Worm (Caenorhabditis elegans) whole organism, young adult: ENCODE results near the gene F23H12.7.

Experiments used
- B0019.2 ChIP-seq: fragments of 200-800 bp; sonication (Bioruptor generic); conservative IDR thresholded peaks from 2 replicates; pipeline ENCODE4 v1.3.6; 2022; ENCODE audit warnings: missing genetic modification reagents, missing genetic modification characterization, missing compliant biosample characterization
- F23B12.7 ChIP-seq: sonication (generic microtip); optimal IDR thresholded peaks from 2 replicates; lab custom pipeline; 2017; ENCODE audit warnings: missing genetic modification characterization, mild to moderate bottlenecking, missing compliant biosample characterization, antibody characterized with exemption, moderate library complexity; ENCODE audit not compliant: insufficient read depth
- F57C9.4 ChIP-seq: sonication (generic microtip); optimal IDR thresholded peaks from 2 replicates; lab custom pipeline; 2017; ENCODE audit warnings: mild to moderate bottlenecking, missing genetic modification characterization, missing compliant biosample characterization
- Y56A3A.18 ChIP-seq: fragments of 200-800 bp; sonication (Bioruptor generic); IDR thresholded peaks from 2 replicates; pipeline ENCODE4 v1.3.6; 2022; ENCODE audit warnings: missing genetic modification reagents, missing genetic modification characterization, missing compliant biosample characterization
- aptf-3 ChIP-seq: fragments of 200-800 bp; sonication (Bioruptor generic); IDR thresholded peaks from 2 replicates; pipeline ENCODE4 v1.3.6; 2022; ENCODE audit warnings: missing genetic modification characterization, missing compliant biosample characterization
- attf-3 ChIP-seq: fragments of 200-800 bp; sonication (Bioruptor generic); conservative IDR thresholded peaks from 2 replicates; pipeline ENCODE4 v1.3.6; 2022; ENCODE audit warnings: missing genetic modification reagents, missing genetic modification characterization, missing compliant biosample characterization
- attf-6 ChIP-seq: fragments of 200-800 bp; sonication (Bioruptor generic); IDR thresholded peaks from 2 replicates; pipeline ENCODE4 v1.3.6; 2022; ENCODE audit warnings: missing genetic modification reagents, missing genetic modification characterization, missing compliant biosample characterization
- ceh-40 ChIP-seq: fragments of 200-800 bp; sonication (Bioruptor generic); IDR thresholded peaks from 2 replicates; pipeline ENCODE4 v1.3.6; 2022; ENCODE audit warnings: missing genetic modification characterization, missing compliant biosample characterization
- dpff-1 ChIP-seq: sonication (generic microtip); optimal IDR thresholded peaks from 2 replicates; lab custom pipeline; 2017; ENCODE audit warnings: mild to moderate bottlenecking, missing genetic modification characterization, missing compliant biosample characterization
- egrh-3 ChIP-seq: fragments of 200-800 bp; sonication (Bioruptor generic); IDR thresholded peaks from 2 replicates; pipeline ENCODE4 v1.3.6; 2022; ENCODE audit warnings: missing genetic modification reagents, missing genetic modification characterization, missing compliant biosample characterization
- fkh-3 ChIP-seq: sonication (generic microtip); optimal IDR thresholded peaks from 2 replicates; lab custom pipeline; 2016; ENCODE audit warnings: mild to moderate bottlenecking, missing genetic modification characterization, missing compliant biosample characterization
- hlh-26 ChIP-seq: fragments of 200-800 bp; sonication (Bioruptor generic); conservative IDR thresholded peaks from 2 replicates; pipeline ENCODE4 v1.3.6; 2022; ENCODE audit warnings: missing genetic modification reagents, missing genetic modification characterization, missing compliant biosample characterization
- hmg-20 ChIP-seq: fragments of 200-800 bp; sonication (Bioruptor generic); IDR thresholded peaks from 2 replicates; pipeline ENCODE4 v1.3.6; 2022; ENCODE audit warnings: missing genetic modification reagents, missing genetic modification characterization, missing compliant biosample characterization
- lin-26 ChIP-seq: fragments of 200-800 bp; sonication (Bioruptor generic); IDR thresholded peaks from 2 replicates; pipeline ENCODE4 v1.3.6; 2022; ENCODE audit warnings: missing genetic modification reagents, missing genetic modification characterization, missing compliant biosample characterization
- madf-3 ChIP-seq: fragments of 200-800 bp; sonication (Bioruptor generic); IDR thresholded peaks from 2 replicates; pipeline ENCODE4 v1.3.6; 2022; ENCODE audit warnings: missing genetic modification reagents, missing genetic modification characterization, missing compliant biosample characterization
- mcd-1 ChIP-seq: fragments of 200-800 bp; sonication (Bioruptor generic); IDR thresholded peaks from 2 replicates; pipeline ENCODE4 v1.3.6; 2022; ENCODE audit warnings: missing genetic modification reagents, missing genetic modification characterization, missing compliant biosample characterization
- mel-28 ChIP-seq: sonication (generic microtip); optimal IDR thresholded peaks from 2 replicates; lab custom pipeline; 2016; ENCODE audit warnings: borderline replicate concordance, mild to moderate bottlenecking, missing genetic modification characterization, missing compliant biosample characterization
- nfyb-1 ChIP-seq: fragments of 200-800 bp; sonication (Bioruptor generic); IDR thresholded peaks from 2 replicates; pipeline ENCODE4 v1.3.6; 2022; ENCODE audit warnings: missing genetic modification reagents, missing genetic modification characterization, missing compliant biosample characterization
- nhr-80 ChIP-seq: sonication (generic microtip); optimal IDR thresholded peaks from 2 replicates; lab custom pipeline; 2016; ENCODE audit warnings: missing genetic modification characterization, missing compliant biosample characterization
- nhr-90 ChIP-seq: sonication (generic microtip); optimal IDR thresholded peaks from 2 replicates; lab custom pipeline; 2016; ENCODE audit warnings: missing genotype, mild to moderate bottlenecking, missing genetic modification characterization, missing compliant biosample characterization
- sdz-38 ChIP-seq: sonication (generic microtip); optimal IDR thresholded peaks from 2 replicates; lab custom pipeline; 2016; ENCODE audit warnings: missing genotype, missing genetic modification characterization, missing compliant biosample characterization
- snpc-1.1 ChIP-seq: sonication (generic microtip); optimal IDR thresholded peaks from 2 replicates; lab custom pipeline; 2017; ENCODE audit warnings: missing genetic modification characterization, mild to moderate bottlenecking, missing compliant biosample characterization, antibody characterized with exemption, moderate library complexity, missing genotype, missing genetic modification reagents; ENCODE audit not compliant: insufficient read depth
- xnd-1 ChIP-seq: sonication (generic microtip); optimal IDR thresholded peaks from 2 replicates; lab custom pipeline; 2016; ENCODE audit warnings: missing genotype, missing genetic modification reagents, missing genetic modification characterization, missing compliant biosample characterization
- zfh-2 ChIP-seq: fragments of 200-800 bp; sonication (Bioruptor generic); conservative IDR thresholded peaks from 2 replicates; pipeline ENCODE4 v1.3.6; 2022; ENCODE audit warnings: missing genetic modification reagents, missing genetic modification characterization, missing compliant biosample characterization
- ztf-22 ChIP-seq: fragments of 200-800 bp; sonication (Bioruptor generic); optimal IDR thresholded peaks from 2 replicates; lab custom pipeline; 2018; ENCODE audit warnings: mild to moderate bottlenecking, missing genetic modification characterization, moderate library complexity, missing compliant biosample characterization
- ztf-28 ChIP-seq: fragments of 200-800 bp; sonication (Bioruptor generic); IDR thresholded peaks from 2 replicates; pipeline ENCODE4 v1.3.6; 2022; ENCODE audit warnings: missing genetic modification reagents, missing genetic modification characterization, missing compliant biosample characterization

F23H12.7 gene

DNA sequence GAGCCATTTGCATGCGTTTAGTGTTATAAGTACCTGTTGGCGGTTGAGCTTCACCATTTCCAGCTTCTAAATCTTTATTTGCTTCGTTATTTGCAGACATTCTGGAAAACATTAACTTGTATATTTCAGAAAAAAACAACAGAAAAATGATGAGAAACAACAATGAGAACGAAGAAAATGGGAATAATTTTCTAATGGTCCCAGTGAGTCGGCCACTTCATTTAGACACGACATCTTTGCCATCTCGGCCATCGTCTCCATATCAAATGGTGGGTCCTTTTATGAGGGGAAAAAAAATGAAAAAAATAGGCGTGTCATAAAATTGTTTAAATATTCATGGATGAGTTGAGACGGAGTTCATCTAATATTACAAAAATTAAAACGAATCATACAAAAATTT lies 25.7 kb upstream of the F23H12.7 start, which contains the start of gene snb-2:
snb-2 (minus strand) TSS at position 101 of the 400 bp plus-strand sequence.
- TF ChIP-seq lin-26 (GFP tag; lab: Robert Waterston, UW) = no peak
- TF ChIP-seq snpc-1.1 = no peak
- TF ChIP-seq ztf-22 (GFP tag; lab: Kevin White, UChicago) = no peak
- no peak for TF ChIP-seq F23B12.7 (tag; lab: Kevin White, UChicago)
- no peak for TF ChIP-seq hmg-20

DNA sequence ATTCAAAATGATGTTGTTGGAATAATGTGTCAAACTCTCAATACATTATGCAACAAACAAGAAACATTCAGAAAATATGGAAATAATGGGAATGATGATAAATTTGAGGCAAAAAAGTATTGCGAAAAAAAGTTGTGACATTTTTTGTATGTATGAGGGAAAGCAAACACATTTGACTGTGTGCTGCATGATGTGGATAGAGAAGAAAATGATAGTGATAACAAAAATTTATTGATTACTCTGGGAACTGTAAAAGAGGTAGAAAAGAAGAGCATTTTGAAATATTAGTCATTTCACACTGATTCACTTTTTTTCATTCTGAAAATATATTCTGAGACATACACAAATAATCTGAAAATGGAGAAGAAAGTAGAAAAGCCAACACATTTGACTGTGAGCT lies 23.6 kb upstream of the F23H12.7 start:
- no peak for TF ChIP-seq xnd-1 (tag; lab: Kevin White, UChicago)
- TF ChIP-seq attf-3 (GFP tag; lab: Robert Waterston, UW) = no peak
- TF ChIP-seq nhr-80 (tag; lab: Kevin White, UChicago) = peak; percentile 37

DNA sequence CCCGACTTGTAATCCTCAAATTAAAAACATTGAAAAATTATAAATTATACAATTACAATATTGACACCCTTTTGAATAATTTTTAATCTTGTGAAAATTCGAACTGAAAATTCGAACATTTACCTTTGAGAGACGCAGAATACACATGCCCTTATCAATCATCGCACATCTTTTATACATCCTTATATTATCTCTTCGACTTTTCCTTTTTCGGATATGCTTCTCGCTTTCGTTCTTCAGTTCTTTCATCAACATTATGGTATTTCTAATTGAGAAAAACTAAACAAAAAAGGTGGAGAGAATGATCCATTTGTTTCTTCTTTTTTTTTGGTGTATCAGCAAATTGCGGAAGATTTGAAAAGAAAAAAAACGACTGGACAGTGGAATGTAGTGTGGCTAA lies 22.1 kb upstream of the F23H12.7 start:
- TF ChIP-seq ceh-40 (GFP tag; lab: Robert Waterston, UW) (no peak), Y56A3A.18 (GFP tag; lab: Robert Waterston, UW) (no peak), nfyb-1 (GFP tag; lab: Robert Waterston, UW) (no peak), attf-6 (GFP tag; lab: Robert Waterston, UW) (no peak), ztf-28 (GFP tag; lab: Robert Waterston, UW) (no peak), F23B12.7 (tag; lab: Kevin White, UChicago) (no peak)

DNA sequence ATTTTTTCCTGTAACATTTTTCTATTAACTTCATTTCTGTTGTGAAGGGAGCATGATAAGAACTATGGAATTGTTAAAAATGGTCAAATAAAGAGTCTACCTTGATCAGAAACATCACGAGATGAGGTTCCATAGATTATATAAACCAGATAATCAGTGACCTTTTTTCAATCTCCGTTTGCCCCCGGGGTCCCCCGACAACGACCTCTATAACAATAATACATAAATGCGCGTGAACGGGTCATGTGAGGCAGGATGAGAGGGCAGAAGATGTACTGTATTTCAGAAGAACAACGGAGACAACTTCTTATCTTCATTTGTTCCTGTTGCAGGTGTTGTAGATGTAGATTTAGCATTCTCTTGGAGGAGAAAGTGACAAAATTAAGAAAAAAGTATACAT lies 19.6 kb upstream of the F23H12.7 start:
- TF ChIP-seq madf-3 (GFP tag; lab: Robert Waterston, UW) = no peak
- 0 out of 2 replicates have a peak, but pooled peaks have one; percentile 12 for TF ChIP-seq lin-26 (GFP tag; lab: Robert Waterston, UW)
- no peak for TF ChIP-seq mel-28 (tag; lab: Kevin White, UChicago)

DNA sequence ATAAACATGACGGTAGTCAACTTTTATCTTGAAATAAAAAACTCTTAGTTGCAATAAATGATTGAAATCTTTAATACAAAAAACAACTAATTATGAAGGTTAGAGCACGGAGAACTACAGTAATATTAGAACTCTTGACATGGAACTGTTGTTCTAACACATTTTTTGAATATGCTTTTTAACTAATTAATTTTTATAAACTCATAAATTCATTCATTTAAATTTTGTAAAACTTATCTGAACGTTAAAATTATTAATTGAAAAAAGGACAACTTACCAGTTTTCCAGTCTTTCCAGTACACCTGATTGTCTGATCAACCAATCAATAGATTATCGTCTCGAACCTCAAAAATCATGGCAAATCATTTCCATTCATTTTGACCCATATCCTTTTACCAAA lies 19.0 kb upstream of the F23H12.7 start, which contains the start of gene sqt-3:
sqt-3 (plus strand) TSS at position 301 of the 400 bp plus-strand sequence.
- TF ChIP-seq dpff-1 (tag; lab: Kevin White, UChicago) = no peak
- no peak for TF ChIP-seq hlh-26 (GFP tag; lab: Robert Waterston, UW)
- TF ChIP-seq nhr-90 = no peak
- no peak for TF ChIP-seq B0019.2 (GFP tag; lab: Robert Waterston, UW)
- no peak for TF ChIP-seq nfyb-1 (GFP tag; lab: Robert Waterston, UW)
- no peak for TF ChIP-seq F57C9.4
- no peak for TF ChIP-seq sdz-38 (tag; lab: Kevin White, UChicago)

DNA sequence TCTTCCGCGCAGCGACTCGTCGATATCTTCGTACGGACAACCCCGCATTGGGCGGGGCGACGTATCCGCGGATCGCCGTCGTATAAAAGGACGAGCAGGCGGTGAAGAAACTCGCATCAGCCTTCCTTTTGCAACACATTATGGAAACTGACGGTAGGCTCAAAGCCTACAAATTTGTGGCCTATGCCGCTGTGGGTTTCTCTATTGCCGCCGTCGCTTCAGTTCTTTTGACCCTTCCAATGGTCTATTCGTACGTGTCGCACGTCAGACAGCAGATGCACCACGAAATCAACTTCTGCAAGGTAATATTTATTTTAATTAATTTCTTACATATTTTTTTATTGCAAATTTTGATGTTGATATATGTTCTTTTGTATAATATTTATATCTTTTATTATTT lies 18.6 kb upstream of the F23H12.7 start:
- TF ChIP-seq fkh-3 (tag; lab: Kevin White, UChicago) (no peak), attf-6 (GFP tag; lab: Robert Waterston, UW) (0 out of 2 replicates have a peak, but pooled peaks have one; percentile 17)

DNA sequence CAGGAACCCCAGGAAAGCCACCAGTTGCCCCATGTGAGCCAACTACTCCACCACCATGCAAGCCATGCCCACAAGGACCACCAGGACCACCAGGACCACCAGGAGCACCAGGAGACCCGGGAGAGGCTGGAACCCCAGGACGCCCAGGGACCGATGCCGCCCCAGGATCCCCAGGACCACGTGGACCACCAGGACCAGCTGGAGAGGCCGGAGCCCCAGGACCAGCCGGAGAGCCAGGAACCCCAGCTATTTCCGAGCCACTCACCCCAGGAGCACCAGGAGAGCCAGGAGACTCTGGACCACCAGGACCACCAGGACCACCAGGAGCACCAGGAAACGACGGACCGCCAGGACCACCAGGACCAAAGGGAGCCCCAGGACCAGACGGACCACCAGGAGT lies 18.0 kb upstream of the F23H12.7 start:
- peak; percentile 52; the same call in 1 of the 2 replicates for TF ChIP-seq mcd-1 (GFP tag; lab: Robert Waterston, UW)
- TF ChIP-seq zfh-2 = peak; percentile 97
- no peak for TF ChIP-seq aptf-3 (GFP tag; lab: Robert Waterston, UW)
- 0 out of 2 replicates have a peak, but pooled peaks have one; percentile 47 for TF ChIP-seq ztf-28 (GFP tag; lab: Robert Waterston, UW)
- TF ChIP-seq egrh-3 (GFP tag; lab: Robert Waterston, UW) = peak; percentile 99
